Worm (Caenorhabditis elegans): ENCODE results near the gene irld-62.
"Not testable (repeated sequence)": the region's sequence is repeated elsewhere in the genome, so short reads cannot be mapped to it uniquely, and the experiment has no call there.

The irld-62 gene

DNA sequence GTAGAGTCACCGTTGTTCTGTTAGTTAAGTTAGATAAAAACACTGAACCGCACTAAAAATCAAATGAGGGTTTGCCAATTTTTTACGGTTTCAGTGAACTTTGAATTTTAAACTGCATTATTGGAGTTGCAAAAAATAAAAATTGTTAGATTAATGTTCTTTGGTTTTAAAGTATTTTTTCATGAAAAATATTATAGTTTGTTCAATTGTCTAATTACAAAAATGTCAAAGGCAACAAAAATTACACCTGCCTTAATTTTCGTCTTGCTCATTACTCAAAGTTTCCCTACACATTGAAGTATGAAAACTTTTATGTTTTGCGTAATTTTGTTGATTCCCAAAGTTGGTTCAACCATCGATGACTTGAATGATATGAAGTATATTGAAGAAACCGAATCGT lies at the start of gene irld-62:
Gene irld-62 (plus strand): TSS at position 301 of the 400 bp plus-strand sequence.
- no peak for TF ChIP-seq sea-2 (GFP tag; optimal IDR thresholded peaks at IDR 0.05)
- no peak for TF ChIP-seq tbx-2 (tag; optimal IDR thresholded peaks at IDR 0.05)
- no peak for TF ChIP-seq unc-62 (GFP tag; optimal IDR thresholded peaks at IDR 0.05)
- TF ChIP-seq mdl-1 (tag; optimal IDR thresholded peaks at IDR 0.05), result no peak
- TF ChIP-seq fkh-10 (GFP tag; optimal IDR thresholded peaks at IDR 0.05), result no peak
- no peak for TF ChIP-seq elt-1 (tag; optimal IDR thresholded peaks at IDR 0.05)
- TF ChIP-seq mml-1 (tag; optimal IDR thresholded peaks at IDR 0.05), result no peak
- TF ChIP-seq nfya-1 (tag; optimal IDR thresholded peaks at IDR 0.05; ENCODE audit: insufficient read depth), result no peak
- TF ChIP-seq eor-1 (tag; optimal IDR thresholded peaks at IDR 0.05), result no peak

- TF ChIP-seq ztf-11, fkh-2, nhr-23 (tag; optimal IDR thresholded peaks at IDR 0.05): not testable (repeated sequence)
Measured at ce11 chrV:15262336-15262735, 48.5 kb upstream of the irld-62 start, which contains the start of gene M01B2.10. Gene M01B2.10, minus strand, starts transcription at chrV:15262436.

ce11 chrV:15264131-15264530 lies 46.7 kb upstream of the irld-62 start, which contains the start of gene M01B2.12:
Gene M01B2.12, minus strand, starts transcription at chrV:15264231.
- no peak for TF ChIP-seq ceh-28 (tag; optimal IDR thresholded peaks at IDR 0.05)
- TF ChIP-seq nhr-23 (tag; optimal IDR thresholded peaks at IDR 0.05), result no peak
- TF ChIP-seq ztf-11 (tag; optimal IDR thresholded peaks at IDR 0.05), result no peak
- no peak for TF ChIP-seq skn-1 (tag; optimal IDR thresholded peaks at IDR 0.05)
- no peak for TF ChIP-seq jun-1 (tag; optimal IDR thresholded peaks at IDR 0.05)
- no peak for TF ChIP-seq egl-5 (tag; optimal IDR thresholded peaks at IDR 0.05)
- TF ChIP-seq elt-3 (tag; optimal IDR thresholded peaks at IDR 0.05), result no peak
- TF ChIP-seq egl-27 (tag; optimal IDR thresholded peaks at IDR 0.05), result no peak
- no peak for TF ChIP-seq zag-1 (tag; optimal IDR thresholded peaks at IDR 0.05)
- no peak for TF ChIP-seq pha-4 (tag; optimal IDR thresholded peaks at IDR 0.05)
- TF ChIP-seq unc-39 (tag; optimal IDR thresholded peaks at IDR 0.05), result no peak
- TF ChIP-seq ZK546.5 (tag; optimal IDR thresholded peaks at IDR 0.05), result no peak
- TF ChIP-seq snpc-4 (tag; optimal IDR thresholded peaks at IDR 0.05), result no peak
- TF ChIP-seq aly-2 (tag; optimal IDR thresholded peaks at IDR 0.05), result no peak
- no peak for TF ChIP-seq nhr-12 (tag; optimal IDR thresholded peaks at IDR 0.05)
- TF ChIP-seq elt-1 (tag; optimal IDR thresholded peaks at IDR 0.05), result no peak
- TF ChIP-seq sea-2 (GFP tag; optimal IDR thresholded peaks at IDR 0.05), result no peak
- TF ChIP-seq nhr-28 (tag; optimal IDR thresholded peaks at IDR 0.05), result no peak

ce11 chrV:15265814-15266213 lies 45.1 kb upstream of the irld-62 start, which contains the start of gene M01B2.13:
Gene M01B2.13, minus strand, starts transcription at chrV:15265914.
- TF ChIP-seq fos-1 (tag; optimal IDR thresholded peaks at IDR 0.05), result no peak
- TF ChIP-seq snpc-4 (tag; optimal IDR thresholded peaks at IDR 0.05), result no peak
- no peak for TF ChIP-seq pqm-1 (tag; optimal IDR thresholded peaks at IDR 0.05)
- no peak for TF ChIP-seq ceh-82 (tag; optimal IDR thresholded peaks at IDR 0.05)
- TF ChIP-seq ZK546.5 (tag; optimal IDR thresholded peaks at IDR 0.05), result no peak
- TF ChIP-seq ceh-9 (tag; optimal IDR thresholded peaks at IDR 0.05), result no peak
- TF ChIP-seq nhr-43 (tag; optimal IDR thresholded peaks at IDR 0.05; ENCODE audit: poor library complexity, severe bottlenecking), result no peak
- no peak for TF ChIP-seq ztf-11 (tag; optimal IDR thresholded peaks at IDR 0.05)
- TF ChIP-seq mml-1 (tag; optimal IDR thresholded peaks at IDR 0.05), result no peak

ce11 chrV:15267405-15267804 lies 43.5 kb upstream of the irld-62 start, which contains the start of gene T10H4.13:
Gene T10H4.13, minus strand, starts transcription at chrV:15267505.
- no peak for TF ChIP-seq nhr-77 (tag; optimal IDR thresholded peaks at IDR 0.05)
- no peak for TF ChIP-seq egl-27 (tag; optimal IDR thresholded peaks at IDR 0.05)
- no peak for TF ChIP-seq fos-1 (tag; optimal IDR thresholded peaks at IDR 0.05)

ce11 chrV:15268302-15268701 lies 42.6 kb upstream of the irld-62 start, which contains the start of gene srw-22:
Gene srw-22, plus strand, starts transcription at chrV:15268602.
- no peak for TF ChIP-seq nhr-11 (tag; optimal IDR thresholded peaks at IDR 0.05)
- TF ChIP-seq pqm-1 (tag; optimal IDR thresholded peaks at IDR 0.05), result no peak
- no peak for TF ChIP-seq nhr-77 (tag; optimal IDR thresholded peaks at IDR 0.05)
- TF ChIP-seq elt-3 (tag; optimal IDR thresholded peaks at IDR 0.05), result no peak
- no peak for TF ChIP-seq unc-39 (tag; optimal IDR thresholded peaks at IDR 0.05)
- no peak for TF ChIP-seq zag-1 (tag; optimal IDR thresholded peaks at IDR 0.05)
- TF ChIP-seq fos-1 (tag; optimal IDR thresholded peaks at IDR 0.05), result no peak
- TF ChIP-seq lin-39 (tag; optimal IDR thresholded peaks at IDR 0.05), result no peak
